Worm (Caenorhabditis elegans) whole organism, L4 larva: ENCODE data around the gene F41G3.10.

Source experiments
- lin-13 ChIP-seq: fragments of 150-350 bp; optimal IDR thresholded peaks from 2 replicates; lab custom pipeline; 2014; ENCODE audit warnings: missing biosample characterization, missing genetic modification reagents, missing genetic modification characterization
- nhr-10 ChIP-seq: fragments of 150-350 bp; optimal IDR thresholded peaks from 2 replicates; lab custom pipeline; 2014; ENCODE audit warnings: missing biosample characterization, missing genetic modification characterization

- TF ChIP-seq nhr-10 (tag; lab: Kevin White, UChicago) = no peak
- TF ChIP-seq lin-13 = no peak
Measured at ce11 chrII:6754671-6755224, 5.4 kb upstream of the F41G3.10 start, which contains the start of the genes srx-95 and fis-1.
